Fruit fly (Drosophila melanogaster): ENCODE data around the gene CG31546.

The CG31546 gene

DNA sequence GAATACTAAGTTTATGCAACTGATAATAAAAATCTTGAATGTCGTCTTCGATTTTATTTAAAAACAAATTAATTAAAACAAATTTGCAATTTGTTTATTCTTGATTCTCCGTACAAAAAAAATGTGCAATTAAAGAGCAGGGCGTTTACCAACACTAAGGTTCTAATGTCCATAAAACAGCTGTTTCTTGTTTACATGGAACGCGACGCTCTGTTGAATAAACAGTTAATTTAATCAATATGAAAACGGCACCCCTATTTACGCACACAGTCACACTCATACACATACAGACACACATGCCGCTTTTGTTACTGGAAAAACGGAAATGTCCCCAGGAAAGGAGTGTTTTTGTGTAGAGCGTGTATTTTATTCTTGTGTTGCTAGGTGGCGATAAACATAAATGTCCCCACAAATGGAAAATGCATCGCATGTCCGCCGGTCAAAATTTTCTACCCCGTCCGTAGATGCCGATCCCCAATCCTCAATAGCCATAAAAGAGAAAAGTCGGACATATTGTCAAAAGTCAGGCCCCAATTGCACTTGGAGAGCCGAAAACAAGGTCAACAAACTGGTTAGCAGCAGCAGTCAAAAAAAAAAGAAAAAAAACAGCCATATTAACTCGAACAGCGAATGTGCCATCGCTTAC, 12.3 kb downstream of the CG31546 start (continued):
- TF ChIP-seq Jarid2 (GFP tag; optimal IDR thresholded peaks at IDR 0.05) (peak; percentile 28), CG3281 (GFP tag; optimal IDR thresholded peaks at IDR 0.05) (peak; percentile 78), NFAT (GFP tag; IDR thresholded peaks at IDR 0.05) (no peak), Hand (GFP tag; optimal IDR thresholded peaks at IDR 0.05) (peak; percentile 51), CG18764 (GFP tag; optimal IDR thresholded peaks at IDR 0.05) (peak; percentile 70), CG13123 (GFP tag; optimal IDR thresholded peaks at IDR 0.05) (peak; percentile 87), hb (GFP tag; IDR thresholded peaks at IDR 0.05; ENCODE audit: partially characterized antibody) (no peak), Pdp1 (GFP tag; optimal IDR thresholded peaks at IDR 0.05) (peak; percentile 35 to 87), E2f2 (GFP tag; IDR thresholded peaks at IDR 0.05) (no peak), zfh2 (GFP tag; optimal IDR thresholded peaks at IDR 0.05) (no peak), CG17328 (GFP tag; IDR thresholded peaks at IDR 0.05) (no peak), Doc3 (GFP tag; IDR thresholded peaks at IDR 0.05; ENCODE audit: partially characterized antibody) (no peak), CG14667 (GFP tag; IDR thresholded peaks at IDR 0.05) (no peak), CG11456 (GFP tag; IDR thresholded peaks at IDR 0.05) (no peak), H15 (GFP tag; IDR thresholded peaks at IDR 0.05) (no peak), CG12071 (GFP tag; optimal IDR thresholded peaks at IDR 0.05) (peak; percentile 86), CG33557 (GFP tag; optimal IDR thresholded peaks at IDR 0.05) (peak; percentile 90), vfl (GFP tag; optimal IDR thresholded peaks at IDR 0.05) (peak; percentile 26), yki (optimal IDR thresholded peaks at IDR 0.05) (no peak), pita (GFP tag; optimal IDR thresholded peaks at IDR 0.05) (no peak), CG1024 (GFP tag; IDR thresholded peaks at IDR 0.05) (no peak), Sox102F (GFP tag; optimal IDR thresholded peaks at IDR 0.05) (peak; percentile 61), HLH54F (GFP tag; optimal IDR thresholded peaks at IDR 0.05) (no peak), bcd (GFP tag; optimal IDR thresholded peaks at IDR 0.05) (peak; percentile 66), p53 (GFP tag; optimal IDR thresholded peaks at IDR 0.05) (peak; percentile 49), Opbp (GFP tag; IDR thresholded peaks at IDR 0.05; ENCODE audit: partially characterized antibody) (no peak), nom (GFP tag; optimal IDR thresholded peaks at IDR 0.05) (peak; percentile 68), stwl (tag; optimal IDR thresholded peaks at IDR 0.05) (peak; percentile 86), CG16863 (GFP tag; optimal IDR thresholded peaks at IDR 0.05) (peak; percentile 71), Max (GFP tag; optimal IDR thresholded peaks at IDR 0.05) (peak; percentile 70), hbn (GFP tag; IDR thresholded peaks at IDR 0.05; ENCODE audit: partially characterized antibody) (no peak), esg (GFP tag; conservative IDR thresholded peaks at IDR 0.05) (no peak), CG8765 (GFP tag; IDR thresholded peaks at IDR 0.05) (no peak), ac (GFP tag; optimal IDR thresholded peaks at IDR 0.05) (peak; percentile 88), insv (GFP tag; optimal IDR thresholded peaks at IDR 0.05) (peak in 1 of 2 experiments; percentile 82), CG1233 (GFP tag; optimal IDR thresholded peaks at IDR 0.05) (peak; percentile 92), Spps (tag; optimal IDR thresholded peaks at IDR 0.05) (peak; percentile 72), CG8924 (tag; optimal IDR thresholded peaks at IDR 0.05) (peak; percentile 89), Hmr (GFP tag; optimal IDR thresholded peaks at IDR 0.05) (peak; percentile 86), dysf (GFP tag; IDR thresholded peaks at IDR 0.05) (no peak), CG6791 (GFP tag; IDR thresholded peaks at IDR 0.05; ENCODE audit: partially characterized antibody) (no peak), CG14860 (GFP tag; IDR thresholded peaks at IDR 0.05; ENCODE audit: partially characterized antibody) (no peak), cwo (GFP tag; optimal IDR thresholded peaks at IDR 0.05) (no peak), Xrp1 (GFP tag; IDR thresholded peaks at IDR 0.05) (no peak), CG3163 (GFP tag; optimal IDR thresholded peaks at IDR 0.05) (peak; percentile 64), Sry-δ (GFP tag; optimal IDR thresholded peaks at IDR 0.05) (peak; percentile 21), NC2α (GFP tag; optimal IDR thresholded peaks at IDR 0.05) (peak; percentile 82), CG8281 (tag; optimal IDR thresholded peaks at IDR 0.05) (peak; percentile 64), pnt (GFP tag; optimal IDR thresholded peaks at IDR 0.05) (peak; percentile 48), Ets97D (GFP tag; optimal IDR thresholded peaks at IDR 0.05) (peak; percentile 63)
